Worm (Caenorhabditis elegans): Measurements from ENCODE around the gene siah-1.

siah-1 gene

ce11 chrIV:3783910-3784309 is 40.1 kb downstream of the siah-1 start, which contains the start of gene glct-6:
TSS of gene glct-6 (plus strand) at chrIV:3784210.
- no peak for TF ChIP-seq sptf-1 (tag; optimal IDR thresholded peaks at IDR 0.05)
- no peak for TF ChIP-seq ham-2 (GFP tag; optimal IDR thresholded peaks at IDR 0.05)
- no peak for TF ChIP-seq unc-62 (GFP tag; optimal IDR thresholded peaks at IDR 0.05)
- no peak for TF ChIP-seq M03D4.4 (tag; optimal IDR thresholded peaks at IDR 0.05)
- TF ChIP-seq mls-2 (tag; optimal IDR thresholded peaks at IDR 0.05): no peak
- no peak for TF ChIP-seq drap-1 (GFP tag; optimal IDR thresholded peaks at IDR 0.05)
- TF ChIP-seq hlh-1 (tag; optimal IDR thresholded peaks at IDR 0.05): no peak
- no peak for TF ChIP-seq lin-32 (GFP tag; optimal IDR thresholded peaks at IDR 0.05)
- no peak for TF ChIP-seq tbx-8 (GFP tag; optimal IDR thresholded peaks at IDR 0.05)
- TF ChIP-seq unc-39 (tag; optimal IDR thresholded peaks at IDR 0.05): no peak
- TF ChIP-seq bed-3 (GFP tag; optimal IDR thresholded peaks at IDR 0.05): no peak
- no peak for TF ChIP-seq nhr-2 (tag; optimal IDR thresholded peaks at IDR 0.05)
- TF ChIP-seq cnd-1 (tag; optimal IDR thresholded peaks at IDR 0.05): no peak
- TF ChIP-seq snpc-4 (tag; optimal IDR thresholded peaks at IDR 0.05): no peak

- TF ChIP-seq elt-3 (tag; optimal IDR thresholded peaks at IDR 0.05): no peak
Observed at ce11 chrIV:3794437-3794836, 50.6 kb downstream of the siah-1 start, which contains the start of gene K09B3.1. TSS of gene K09B3.1 (plus strand) at chrIV:3794737.

All from whole organism, mixed stage, embryonic.